Worm (Caenorhabditis elegans) whole organism, mixed stage, embryonic: ENCODE data around the gene F10C2.7.
"Not testable (repeated sequence)": the region's sequence is repeated elsewhere in the genome, so short reads cannot be mapped to it uniquely, and the experiment has no call there.

Experiments used
- bed-3 ChIP-seq: fragments of 200-800 bp; sonication (Bioruptor generic); optimal IDR thresholded peaks from 3 replicates; lab custom pipeline; 2018; ENCODE audit warnings: mild to moderate bottlenecking, missing genetic modification characterization, moderate library complexity, missing compliant biosample characterization
- ceh-39 ChIP-seq: fragments of 150-350 bp; optimal IDR thresholded peaks from 2 replicates; lab custom pipeline; 2014; ENCODE audit warnings: missing biosample characterization, missing genetic modification characterization
- ceh-83 ChIP-seq: fragments of 200-800 bp; sonication (Bioruptor generic); optimal IDR thresholded peaks from 2 replicates; lab custom pipeline; 2018; ENCODE audit warnings: mild to moderate bottlenecking, missing genetic modification characterization, missing compliant biosample characterization
- ces-1 ChIP-seq: fragments of 150-350 bp; optimal IDR thresholded peaks from 2 replicates; lab custom pipeline; 2014; ENCODE audit warnings: missing biosample characterization, missing genetic modification reagents, missing genetic modification characterization
- cnd-1 ChIP-seq: fragments of 200-800 bp; sonication (Bioruptor generic); optimal IDR thresholded peaks from 2 replicates; lab custom pipeline; 2018; ENCODE audit warnings: mild to moderate bottlenecking, missing genetic modification characterization, missing compliant biosample characterization
- drap-1 ChIP-seq: fragments of 200-800 bp; sonication (Bioruptor generic); optimal IDR thresholded peaks from 3 replicates; lab custom pipeline; 2018; ENCODE audit warnings: mild to moderate bottlenecking, missing genetic modification characterization, missing compliant biosample characterization
- elt-1 ChIP-seq: sonication (generic microtip); optimal IDR thresholded peaks from 2 replicates; lab custom pipeline; 2017; ENCODE audit warnings: missing genetic modification characterization, mild to moderate bottlenecking, missing compliant biosample characterization, antibody characterized with exemption, moderate library complexity, borderline replicate concordance; ENCODE audit not compliant: insufficient read depth
- elt-3 ChIP-seq: fragments of 150-350 bp; optimal IDR thresholded peaks from 2 replicates; lab custom pipeline; 2014; ENCODE audit warnings: missing biosample characterization, missing genetic modification characterization
- flh-1 ChIP-seq: fragments of 200-800 bp; sonication (Bioruptor generic); optimal IDR thresholded peaks from 2 replicates; lab custom pipeline; 2018; ENCODE audit warnings: mild to moderate bottlenecking, missing genetic modification characterization, moderate library complexity, missing compliant biosample characterization
- ham-2 ChIP-seq: fragments of 200-800 bp; sonication (Bioruptor generic); optimal IDR thresholded peaks from 2 replicates; lab custom pipeline; 2018; ENCODE audit warnings: mild to moderate bottlenecking, missing genetic modification characterization, missing compliant biosample characterization
- hlh-1 ChIP-seq: fragments of 150-350 bp; optimal IDR thresholded peaks from 2 replicates; lab custom pipeline; 2014; ENCODE audit warnings: missing biosample characterization, missing genetic modification reagents, missing genetic modification characterization
- lin-13 ChIP-seq: fragments of 150-350 bp; optimal IDR thresholded peaks from 2 replicates; lab custom pipeline; 2014; ENCODE audit warnings: missing biosample characterization, missing genetic modification characterization
- lin-32 ChIP-seq: fragments of 200-800 bp; sonication (Bioruptor generic); optimal IDR thresholded peaks from 2 replicates; lab custom pipeline; 2018; ENCODE audit warnings: mild to moderate bottlenecking, missing genetic modification characterization, missing compliant biosample characterization
- mab-5 ChIP-seq: fragments of 150-350 bp; optimal IDR thresholded peaks from 2 replicates; lab custom pipeline; 2014; ENCODE audit warnings: missing biosample characterization, missing genetic modification characterization
- mep-1 ChIP-seq: fragments of 150-350 bp; optimal IDR thresholded peaks from 2 replicates; lab custom pipeline; 2017; ENCODE audit warnings: missing biosample characterization, missing genetic modification reagents, missing genetic modification characterization, inconsistent platforms
- mls-2 ChIP-seq: sonication (generic microtip); optimal IDR thresholded peaks from 2 replicates; lab custom pipeline; 2016; ENCODE audit warnings: mild to moderate bottlenecking, missing genetic modification characterization, moderate library complexity, missing compliant biosample characterization
- nhr-12 ChIP-seq: fragments of 150-350 bp; optimal IDR thresholded peaks from 2 replicates; lab custom pipeline; 2014; ENCODE audit warnings: missing biosample characterization, missing genetic modification characterization
- nhr-2 ChIP-seq: fragments of 150-350 bp; optimal IDR thresholded peaks from 2 replicates; lab custom pipeline; 2014; ENCODE audit warnings: missing biosample characterization, missing genetic modification characterization
- nhr-237 ChIP-seq: fragments of 150-350 bp; optimal IDR thresholded peaks from 2 replicates; lab custom pipeline; 2014; ENCODE audit warnings: missing biosample characterization, missing genetic modification characterization
- nhr-28 ChIP-seq: fragments of 150-350 bp; optimal IDR thresholded peaks from 2 replicates; lab custom pipeline; 2014; ENCODE audit warnings: missing biosample characterization, missing genetic modification characterization
- nhr-76 ChIP-seq: sonication (generic microtip); optimal IDR thresholded peaks from 2 replicates; lab custom pipeline; 2017; ENCODE audit warnings: missing biosample characterization, missing genetic modification characterization
- pha-4 ChIP-seq: fragments of 150-350 bp; optimal IDR thresholded peaks from 2 replicates; lab custom pipeline; 2018; ENCODE audit warnings: missing biosample characterization, missing genetic modification reagents, missing genetic modification characterization
- sem-2 ChIP-seq: fragments of 200-800 bp; sonication (Bioruptor generic); optimal IDR thresholded peaks from 2 replicates; lab custom pipeline; 2018; ENCODE audit warnings: mild to moderate bottlenecking, missing genetic modification characterization, missing compliant biosample characterization
- snpc-4 ChIP-seq: fragments of 150-350 bp; optimal IDR thresholded peaks from 2 replicates; lab custom pipeline; 2014; ENCODE audit warnings: missing biosample characterization, missing genetic modification characterization
- sptf-1 ChIP-seq: sonication (generic microtip); optimal IDR thresholded peaks from 2 replicates; lab custom pipeline; 2017; ENCODE audit warnings: mild to moderate bottlenecking, missing genetic modification characterization, moderate library complexity, missing compliant biosample characterization
- tbx-8 ChIP-seq: fragments of 200-800 bp; sonication (Bioruptor generic); optimal IDR thresholded peaks from 2 replicates; lab custom pipeline; 2018; ENCODE audit warnings: mild to moderate bottlenecking, missing genetic modification characterization, moderate library complexity, missing compliant biosample characterization
- unc-120 ChIP-seq: sonication (generic microtip); optimal IDR thresholded peaks from 2 replicates; lab custom pipeline; 2017; ENCODE audit warnings: missing genetic modification characterization, missing compliant biosample characterization; ENCODE audit not compliant: poor library complexity, severe bottlenecking
- unc-39 ChIP-seq: fragments of 150-350 bp; optimal IDR thresholded peaks from 2 replicates; lab custom pipeline; 2014; ENCODE audit warnings: missing biosample characterization, missing genetic modification characterization
- unc-62 ChIP-seq: fragments of 150-350 bp; optimal IDR thresholded peaks from 2 replicates; lab custom pipeline; 2014; ENCODE audit warnings: missing biosample characterization, missing genetic modification reagents, missing genetic modification characterization
- ztf-11 ChIP-seq: fragments of 150-350 bp; optimal IDR thresholded peaks from 2 replicates; lab custom pipeline; 2014; ENCODE audit warnings: missing biosample characterization, missing genetic modification characterization

The F10C2.7 gene

ce11 chrV:12020026-12020425, 33.7 kb upstream of the F10C2.7 start, which contains the start of gene F10C2.3:
TSS of gene F10C2.3 (plus strand) at chrV:12020326.
- TF ChIP-seq mab-5 (tag; lab: Kevin White, UChicago); nhr-76; drap-1 (GFP tag; lab: Kevin White, UChicago): not testable (repeated sequence)

- TF ChIP-seq ham-2 (GFP tag; lab: Kevin White, UChicago) = no peak
- TF ChIP-seq elt-1 (tag; lab: Kevin White, UChicago) = no peak
- TF ChIP-seq ztf-11 (tag; lab: Kevin White, UChicago) = no peak
- no peak for TF ChIP-seq nhr-76
- TF ChIP-seq lin-13 (tag; lab: Kevin White, UChicago) = no peak
- no peak for TF ChIP-seq ceh-83
- TF ChIP-seq drap-1 (GFP tag; lab: Kevin White, UChicago) = no peak
- no peak for TF ChIP-seq snpc-4 (tag; lab: Kevin White, UChicago)
- no peak for TF ChIP-seq cnd-1 (tag; lab: Kevin White, UChicago)
- TF ChIP-seq sptf-1 (tag; lab: Kevin White, UChicago) = no peak
Measured at ce11 chrV:12020940-12021339, 32.8 kb upstream of the F10C2.7 start.

- TF ChIP-seq snpc-4 (tag; lab: Kevin White, UChicago) = no peak
- peak; percentile 10 for TF ChIP-seq mls-2 (tag; lab: Kevin White, UChicago)
- TF ChIP-seq sptf-1 (tag; lab: Kevin White, UChicago) = peak; percentile 63
- TF ChIP-seq ces-1 = peak; percentile 38
- TF ChIP-seq nhr-28 = no peak
Measured at ce11 chrV:12024273-12024672, 29.4 kb upstream of the F10C2.7 start.

ce11 chrV:12025683-12026082, 28.0 kb upstream of the F10C2.7 start:
- TF ChIP-seq nhr-2 = no peak
- TF ChIP-seq unc-120 = peak; percentile 19
- peak; percentile 93 for TF ChIP-seq ces-1
- TF ChIP-seq, all 35 proteins: peak for 2

ce11 chrV:12026878-12027477, 26.7 kb upstream of the F10C2.7 start:
- TF ChIP-seq pha-4 (tag; lab: Kevin White, UChicago) (no peak), nhr-28 (no peak), ceh-39 (tag; lab: Kevin White, UChicago) (no peak), ces-1 (peak; percentile 65), flh-1 (no peak), snpc-4 (tag; lab: Kevin White, UChicago) (no peak), drap-1 (GFP tag; lab: Kevin White, UChicago) (no peak), nhr-76 (no peak), tbx-8 (no peak), elt-1 (tag; lab: Kevin White, UChicago) (no peak), bed-3 (GFP tag; lab: Kevin White, UChicago) (no peak), ceh-83 (no peak), unc-39 (tag; lab: Kevin White, UChicago) (no peak), elt-3 (tag; lab: Kevin White, UChicago) (no peak), lin-13 (tag; lab: Kevin White, UChicago) (peak; percentile 4), mep-1 (tag; lab: Kevin White, UChicago) (no peak), unc-120 (peak; percentile 81), unc-62 (GFP tag; lab: Kevin White, UChicago) (peak; percentile 66), sem-2 (GFP tag; lab: Kevin White, UChicago) (no peak), mab-5 (tag; lab: Kevin White, UChicago) (no peak), nhr-12 (tag; lab: Kevin White, UChicago) (no peak), cnd-1 (tag; lab: Kevin White, UChicago) (no peak), nhr-237 (tag; lab: Kevin White, UChicago) (no peak), lin-32 (GFP tag; lab: Kevin White, UChicago) (no peak), hlh-1 (tag; lab: Kevin White, UChicago) (peak; percentile 17), ham-2 (GFP tag; lab: Kevin White, UChicago) (no peak), ztf-11 (tag; lab: Kevin White, UChicago) (no peak)
